Worm (Caenorhabditis elegans): ENCODE measurements around the gene cest-31.

DNA sequence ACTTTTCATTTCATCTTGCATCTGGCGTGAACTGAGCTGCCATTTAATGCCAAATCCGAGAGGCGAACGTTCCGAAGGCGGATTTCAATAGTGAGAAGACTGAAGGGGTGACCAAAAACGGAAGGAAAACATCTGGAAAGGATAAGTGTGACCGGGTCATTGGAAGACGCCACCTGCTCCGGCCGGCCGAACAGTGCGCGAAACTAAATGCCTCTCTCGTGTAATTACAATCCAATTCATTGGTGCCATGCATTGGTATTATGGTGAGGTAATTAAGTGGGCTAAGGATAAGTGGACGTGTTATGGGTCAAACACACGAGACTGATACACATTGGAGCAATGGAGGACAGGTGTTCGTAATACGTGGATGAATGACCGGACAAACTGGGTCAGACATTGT is 10.5 kb downstream of the cest-31 start:
- TF ChIP-seq ref-1 (GFP tag; conservative IDR thresholded peaks at IDR 0.05): no peak
- no peak for TF ChIP-seq T22C8.4 (GFP tag; IDR thresholded peaks at IDR 0.05)
- TF ChIP-seq ztf-29 (GFP tag; IDR thresholded peaks at IDR 0.05): no peak
- TF ChIP-seq flt-1 (GFP tag; IDR thresholded peaks at IDR 0.05): no peak
- no peak for TF ChIP-seq med-1 (GFP tag; optimal IDR thresholded peaks at IDR 0.05; ENCODE audit: insufficient read depth)
- peak; percentile 32 for TF ChIP-seq cog-1 (tag; optimal IDR thresholded peaks at IDR 0.05)

Data from whole organism, midembryonic.